Fruit fly (Drosophila melanogaster): ENCODE data around the gene CG13850.

The CG13850 gene

dm6 chr3R:22410537-22411360, at the start of gene CG13850, which contains the start of gene lqfR:
TSS of gene CG13850 (minus strand) at chr3R:22410915.
TSS of gene lqfR (plus strand) at chr3R:22411301.
- peak; percentile 86 for TF ChIP-seq fru (GFP tag; optimal IDR thresholded peaks at IDR 0.05)
- TF ChIP-seq Abd-B (GFP tag; optimal IDR thresholded peaks at IDR 0.05) = no peak
- peak; percentile 86 for TF ChIP-seq Hnf4 (GFP tag; optimal IDR thresholded peaks at IDR 0.05)
- no peak for TF ChIP-seq usp (GFP tag; optimal IDR thresholded peaks at IDR 0.05)
- TF ChIP-seq CG32264 (GFP tag; optimal IDR thresholded peaks at IDR 0.05) = peak; percentile 3
- TF ChIP-seq woc (GFP tag; optimal IDR thresholded peaks at IDR 0.05) = peak; percentile 94
- peak; percentile 99 for TF ChIP-seq Myc (optimal IDR thresholded peaks at IDR 0.05)
- TF ChIP-seq dsf (GFP tag; optimal IDR thresholded peaks at IDR 0.05; ENCODE audit: borderline replicate concordance) = peak; percentile 67
- no peak for TF ChIP-seq Dif (GFP tag; optimal IDR thresholded peaks at IDR 0.05; ENCODE audit: partially characterized antibody)
- peak; percentile 85 for TF ChIP-seq Jra (GFP tag; optimal IDR thresholded peaks at IDR 0.05)
- no peak for TF ChIP-seq Vsx2 (GFP tag; optimal IDR thresholded peaks at IDR 0.05; ENCODE audit: partially characterized antibody)
- no peak for TF ChIP-seq Hr78 (GFP tag; optimal IDR thresholded peaks at IDR 0.05)
- TF ChIP-seq br (GFP tag; optimal IDR thresholded peaks at IDR 0.05) = peak; percentile 77
- TF ChIP-seq dmrt93B (GFP tag; optimal IDR thresholded peaks at IDR 0.05) = peak; percentile 80
- TF ChIP-seq dl (GFP tag; optimal IDR thresholded peaks at IDR 0.05; ENCODE audit: insufficient read depth in 1 of 2, partially characterized antibody in 2 of 2) = no peak
- peak; percentile 86 for TF ChIP-seq h (GFP tag; optimal IDR thresholded peaks at IDR 0.05)
- no peak for TF ChIP-seq Rel (GFP tag; optimal IDR thresholded peaks at IDR 0.05)
- peak; percentile 48 for TF ChIP-seq Rel (tag; optimal IDR thresholded peaks at IDR 0.05)
- peak in 1 of 2 experiments; percentile 85 for TF ChIP-seq foxo (GFP tag; optimal IDR thresholded peaks at IDR 0.05)
- no peak for TF ChIP-seq jim (GFP tag; optimal IDR thresholded peaks at IDR 0.05)
- no peak for TF ChIP-seq N (GFP tag; optimal IDR thresholded peaks at IDR 0.05)
- TF ChIP-seq CG9705 (GFP tag; optimal IDR thresholded peaks at IDR 0.05) = peak; percentile 59
- no peak for TF ChIP-seq brk (GFP tag; optimal IDR thresholded peaks at IDR 0.05)
- no peak for TF ChIP-seq CrebA (GFP tag; optimal IDR thresholded peaks at IDR 0.05; ENCODE audit: borderline replicate concordance)
- peak; percentile 38 for TF ChIP-seq Mio (GFP tag; optimal IDR thresholded peaks at IDR 0.05)
- TF ChIP-seq ey (GFP tag; optimal IDR thresholded peaks at IDR 0.05) = peak; percentile 75
- TF ChIP-seq sage (GFP tag; optimal IDR thresholded peaks at IDR 0.05) = peak; percentile 44
- peak; percentile 77 for TF ChIP-seq psq (GFP tag; optimal IDR thresholded peaks at IDR 0.05)
- peak; percentile 59 for TF ChIP-seq Hr83 (GFP tag; optimal IDR thresholded peaks at IDR 0.05; ENCODE audit: poor library complexity, severe bottlenecking)
- no peak for TF ChIP-seq Dfd (GFP tag; optimal IDR thresholded peaks at IDR 0.05)
- TF ChIP-seq OdsH (GFP tag; optimal IDR thresholded peaks at IDR 0.05) = peak; percentile 76
- no peak for TF ChIP-seq lola (GFP tag; optimal IDR thresholded peaks at IDR 0.05)
- TF ChIP-seq HLH106 (tag; optimal IDR thresholded peaks at IDR 0.05) = peak; percentile 74
- TF ChIP-seq GATAd (GFP tag; optimal IDR thresholded peaks at IDR 0.05) = peak; percentile 41
- peak; percentile 80 for TF ChIP-seq rgr (GFP tag; optimal IDR thresholded peaks at IDR 0.05)
- TF ChIP-seq Sp1 (GFP tag; optimal IDR thresholded peaks at IDR 0.05) = peak; percentile 75
- no peak for TF ChIP-seq pan (optimal IDR thresholded peaks at IDR 0.05)
- TF ChIP-seq tai (GFP tag; optimal IDR thresholded peaks at IDR 0.05) = no peak
- peak; percentile 79 for TF ChIP-seq sv (GFP tag; optimal IDR thresholded peaks at IDR 0.05)

- TF ChIP-seq lola (GFP tag; optimal IDR thresholded peaks at IDR 0.05) = no peak
- no peak for TF ChIP-seq CrebA (GFP tag; optimal IDR thresholded peaks at IDR 0.05; ENCODE audit: borderline replicate concordance)
- TF ChIP-seq Rel (GFP tag; optimal IDR thresholded peaks at IDR 0.05) = no peak
- TF ChIP-seq Rel (tag; optimal IDR thresholded peaks at IDR 0.05) = peak; percentile 80
- TF ChIP-seq woc (GFP tag; optimal IDR thresholded peaks at IDR 0.05) = no peak
Measured at dm6 chr3R:22456007-22456406, 45.3 kb upstream of the CG13850 start.

Measured in whole organism, wandering third instar larva.